Worm (Caenorhabditis elegans): ENCODE results near the gene T04F8.3.

The T04F8.3 gene

DNA sequence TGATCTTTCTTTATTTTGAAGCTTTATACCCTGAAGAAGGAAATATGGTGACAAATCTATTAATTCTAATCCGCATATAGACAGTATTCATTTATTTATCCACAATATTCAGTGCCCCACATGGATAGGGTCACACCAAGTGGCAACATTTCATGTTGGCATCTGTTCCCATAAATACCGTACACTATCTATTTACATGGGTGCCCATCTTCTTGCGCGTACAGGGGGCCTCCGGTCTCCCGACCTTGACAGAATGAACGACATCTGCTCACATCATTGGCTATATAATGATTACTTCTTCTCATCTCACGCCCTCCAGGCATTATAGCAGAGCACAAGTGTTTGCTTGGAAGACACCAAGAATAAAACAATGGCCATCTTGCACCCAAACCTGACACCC lies 17.1 kb downstream of the T04F8.3 start:
- TF ChIP-seq lsy-2 (tag; optimal IDR thresholded peaks at IDR 0.05), result no peak
- peak; percentile 73 for TF ChIP-seq cnd-1 (tag; optimal IDR thresholded peaks at IDR 0.05)
- TF ChIP-seq nhr-2 (tag; optimal IDR thresholded peaks at IDR 0.05), result peak; percentile 49

DNA sequence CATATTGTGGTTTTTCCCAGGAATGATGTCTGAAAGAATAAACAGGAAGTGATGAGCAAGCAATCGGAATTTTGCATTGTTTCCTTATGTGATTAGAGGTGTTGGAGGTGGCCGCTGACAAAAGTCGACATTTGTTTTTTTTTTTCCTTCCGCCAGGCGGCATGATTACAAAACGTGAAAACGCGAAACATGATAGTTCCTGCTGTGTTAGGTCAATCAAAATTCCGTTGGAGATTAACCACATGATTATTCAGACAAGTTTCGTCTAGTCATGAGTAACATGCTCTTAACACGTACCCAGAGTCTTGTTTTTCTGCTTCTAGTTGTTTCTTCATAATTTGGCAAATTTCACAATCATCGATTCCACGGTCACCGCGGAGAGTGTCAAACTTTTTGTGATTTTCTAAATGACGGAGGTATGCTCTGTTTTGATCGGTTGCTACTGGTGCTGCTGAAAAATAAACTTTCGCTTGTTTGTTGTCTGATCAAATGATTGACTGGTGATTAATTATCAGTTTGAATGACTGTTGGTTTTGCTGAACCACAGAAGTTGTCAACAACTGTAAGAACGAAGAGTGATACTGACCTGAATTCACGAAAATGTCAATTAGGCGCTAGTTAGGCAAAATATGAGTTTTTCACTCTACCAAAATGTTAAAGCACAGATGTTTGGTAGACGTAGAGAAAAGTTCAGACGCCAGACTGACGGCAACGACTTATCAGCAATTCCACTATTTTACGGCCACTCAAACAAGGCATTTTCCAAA lies 21.0 kb downstream of the T04F8.3 start:
- no peak for TF ChIP-seq nhr-28 (tag; optimal IDR thresholded peaks at IDR 0.05)
- no peak for TF ChIP-seq pha-4 (tag; optimal IDR thresholded peaks at IDR 0.05)
- TF ChIP-seq ceh-83 (GFP tag; optimal IDR thresholded peaks at IDR 0.05), result no peak
- TF ChIP-seq mep-1 (tag; optimal IDR thresholded peaks at IDR 0.05), result no peak
- no peak for TF ChIP-seq elt-1 (tag; optimal IDR thresholded peaks at IDR 0.05; ENCODE audit: borderline replicate concordance, insufficient read depth)
- TF ChIP-seq cnd-1 (tag; optimal IDR thresholded peaks at IDR 0.05), result no peak
- TF ChIP-seq mab-5 (tag; optimal IDR thresholded peaks at IDR 0.05), result no peak
- no peak for TF ChIP-seq M03D4.4 (tag; optimal IDR thresholded peaks at IDR 0.05)
- TF ChIP-seq drap-1 (GFP tag; optimal IDR thresholded peaks at IDR 0.05), result no peak
- TF ChIP-seq ceh-43 (GFP tag; optimal IDR thresholded peaks at IDR 0.05), result no peak

- no peak for TF ChIP-seq ceh-43 (GFP tag; optimal IDR thresholded peaks at IDR 0.05)
- no peak for TF ChIP-seq nhr-2 (tag; optimal IDR thresholded peaks at IDR 0.05)
- TF ChIP-seq sem-2 (GFP tag; optimal IDR thresholded peaks at IDR 0.05), result no peak
- no peak for TF ChIP-seq M03D4.4 (tag; optimal IDR thresholded peaks at IDR 0.05)
- no peak for TF ChIP-seq pha-4 (tag; optimal IDR thresholded peaks at IDR 0.05)
Measured at ce11 chrX:11680851-11681250, 22.4 kb downstream of the T04F8.3 start, which contains the start of gene T04F8.7. T04F8.7 (minus strand) TSS chrX:11680980.

DNA sequence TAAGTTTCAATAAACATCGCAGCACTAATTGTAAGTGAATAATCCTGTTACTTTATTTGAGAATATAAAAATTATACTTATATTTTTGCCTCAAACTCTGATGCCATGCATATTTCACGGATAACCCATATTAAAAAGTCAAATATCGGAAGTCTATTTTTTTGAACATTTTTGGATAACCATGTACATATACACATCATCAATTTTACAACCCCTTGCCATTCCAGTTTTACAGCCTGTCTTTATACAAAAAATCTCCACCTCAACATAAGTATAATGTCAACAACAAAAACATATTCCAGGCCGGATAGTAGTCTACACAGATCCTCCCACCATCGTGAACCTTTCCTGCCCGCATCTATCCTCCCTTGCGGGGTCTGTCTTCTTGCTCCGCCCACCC lies 25.8 kb downstream of the T04F8.3 start, which contains the start of gene hnd-1:
Gene hnd-1, plus strand, starts transcription at position 301 of the 400 bp plus-strand sequence.
- TF ChIP-seq mab-5 (tag; optimal IDR thresholded peaks at IDR 0.05), result no peak
- TF ChIP-seq ceh-39 (tag; optimal IDR thresholded peaks at IDR 0.05), result no peak
- no peak for TF ChIP-seq lin-13 (tag; optimal IDR thresholded peaks at IDR 0.05)
- TF ChIP-seq sem-2 (GFP tag; optimal IDR thresholded peaks at IDR 0.05), result no peak
- no peak for TF ChIP-seq unc-120 (tag; optimal IDR thresholded peaks at IDR 0.05; ENCODE audit: poor library complexity, severe bottlenecking)
- TF ChIP-seq pha-4 (tag; optimal IDR thresholded peaks at IDR 0.05), result no peak
- no peak for TF ChIP-seq ces-1 (GFP tag; optimal IDR thresholded peaks at IDR 0.05)
- no peak for TF ChIP-seq nhr-2 (tag; optimal IDR thresholded peaks at IDR 0.05)
- no peak for TF ChIP-seq mls-2 (tag; optimal IDR thresholded peaks at IDR 0.05)
- TF ChIP-seq nhr-28 (tag; optimal IDR thresholded peaks at IDR 0.05), result no peak
- no peak for TF ChIP-seq zip-8 (tag; optimal IDR thresholded peaks at IDR 0.05)
- TF ChIP-seq lin-32 (GFP tag; optimal IDR thresholded peaks at IDR 0.05), result no peak
- TF ChIP-seq drap-1 (GFP tag; optimal IDR thresholded peaks at IDR 0.05), result no peak
- no peak for TF ChIP-seq unc-39 (tag; optimal IDR thresholded peaks at IDR 0.05)
- TF ChIP-seq nhr-237 (tag; optimal IDR thresholded peaks at IDR 0.05), result no peak

DNA sequence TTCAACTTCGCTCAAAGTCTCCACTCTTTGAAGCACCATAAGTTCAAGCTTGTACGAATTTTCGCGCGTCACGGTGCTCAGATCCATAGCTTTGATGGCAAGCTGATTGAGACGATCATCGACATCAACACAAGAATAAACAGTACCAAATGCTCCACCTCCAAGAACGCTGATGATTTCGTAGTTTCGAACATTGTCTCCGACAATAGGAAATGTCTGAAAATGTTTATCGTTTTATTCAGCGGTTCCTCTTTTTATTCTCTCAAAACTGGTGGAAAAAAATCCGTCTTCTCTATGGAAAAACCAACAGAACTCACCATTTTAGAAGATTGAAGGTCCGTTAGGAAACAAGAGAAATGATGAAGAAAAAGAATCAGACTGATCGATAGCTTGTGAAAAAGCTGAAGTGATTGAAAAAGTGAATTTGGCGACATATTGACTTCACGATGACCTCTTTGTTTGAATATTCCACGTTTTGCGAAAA lies 29.4 kb downstream of the T04F8.3 start, which contains the start of gene C44C10.7:
Gene C44C10.7, minus strand, starts transcription at position 434 of the 484 bp plus-strand sequence.
- TF ChIP-seq mep-1 (tag; optimal IDR thresholded peaks at IDR 0.05), result no peak
- no peak for TF ChIP-seq elt-3 (tag; optimal IDR thresholded peaks at IDR 0.05)
- TF ChIP-seq ceh-43 (GFP tag; optimal IDR thresholded peaks at IDR 0.05), result no peak
- no peak for TF ChIP-seq sptf-1 (tag; optimal IDR thresholded peaks at IDR 0.05)
- TF ChIP-seq elt-1 (tag; optimal IDR thresholded peaks at IDR 0.05; ENCODE audit: borderline replicate concordance, insufficient read depth), result no peak
- no peak for TF ChIP-seq lin-13 (tag; optimal IDR thresholded peaks at IDR 0.05)
- TF ChIP-seq M03D4.4 (tag; optimal IDR thresholded peaks at IDR 0.05), result no peak
- TF ChIP-seq unc-62 (GFP tag; optimal IDR thresholded peaks at IDR 0.05), result no peak
- no peak for TF ChIP-seq drap-1 (GFP tag; optimal IDR thresholded peaks at IDR 0.05)
- no peak for TF ChIP-seq lsy-2 (tag; optimal IDR thresholded peaks at IDR 0.05)
- TF ChIP-seq nhr-237 (tag; optimal IDR thresholded peaks at IDR 0.05), result no peak
- no peak for TF ChIP-seq tbx-8 (GFP tag; optimal IDR thresholded peaks at IDR 0.05)
- no peak for TF ChIP-seq sem-2 (GFP tag; optimal IDR thresholded peaks at IDR 0.05)

ce11 chrX:11690014-11690591 lies 31.7 kb downstream of the T04F8.3 start, which contains the start of the genes C44C10.10 and C44C10.5:
C44C10.10 (plus strand) TSS chrX:11690314.
C44C10.5 (plus strand) TSS chrX:11690541.
- peak; percentile 30 for TF ChIP-seq elt-1 (tag; optimal IDR thresholded peaks at IDR 0.05; ENCODE audit: borderline replicate concordance, insufficient read depth)
- no peak for TF ChIP-seq elt-3 (tag; optimal IDR thresholded peaks at IDR 0.05)
- no peak for TF ChIP-seq unc-120 (tag; optimal IDR thresholded peaks at IDR 0.05; ENCODE audit: poor library complexity, severe bottlenecking)
